Worm (Caenorhabditis elegans): ENCODE results near the gene znf-593.

DNA sequence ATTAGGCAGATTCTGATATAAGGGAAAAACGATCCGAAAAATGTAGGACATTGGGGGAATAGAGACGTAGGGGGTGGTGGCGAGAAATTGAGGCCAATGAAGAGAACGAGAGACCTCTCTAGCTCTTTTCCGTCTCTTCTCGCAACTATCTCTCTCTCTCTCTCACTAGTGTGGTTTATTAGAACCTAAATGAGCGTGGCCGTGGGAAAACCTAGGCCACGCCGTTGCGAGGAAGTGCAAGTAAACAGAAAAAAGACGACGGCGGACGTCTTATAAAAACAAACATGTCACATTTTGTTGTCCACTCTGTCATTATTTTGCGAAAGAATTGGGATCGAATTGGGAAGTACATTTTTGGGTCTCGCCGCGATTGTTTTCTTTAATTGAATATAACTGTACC, 48.5 kb downstream of the znf-593 start:
- TF ChIP-seq lin-32 (GFP tag; optimal IDR thresholded peaks at IDR 0.05) (no peak), flh-1 (GFP tag; optimal IDR thresholded peaks at IDR 0.05) (no peak), nhr-12 (tag; optimal IDR thresholded peaks at IDR 0.05) (no peak), pha-4 (tag; optimal IDR thresholded peaks at IDR 0.05) (peak; percentile 82), lsy-2 (tag; optimal IDR thresholded peaks at IDR 0.05) (peak; percentile 72), sptf-1 (tag; optimal IDR thresholded peaks at IDR 0.05) (peak; percentile 68), ztf-11 (tag; optimal IDR thresholded peaks at IDR 0.05) (no peak), mep-1 (tag; optimal IDR thresholded peaks at IDR 0.05) (peak; percentile 28), nhr-237 (tag; optimal IDR thresholded peaks at IDR 0.05) (peak; percentile 75), elt-3 (tag; optimal IDR thresholded peaks at IDR 0.05) (no peak), ceh-43 (GFP tag; optimal IDR thresholded peaks at IDR 0.05) (no peak), ham-2 (GFP tag; optimal IDR thresholded peaks at IDR 0.05) (no peak), nhr-76 (tag; optimal IDR thresholded peaks at IDR 0.05) (no peak)

Measured in whole organism, mixed stage, embryonic.